Fruit fly (Drosophila melanogaster): ENCODE results near the gene Snx3.
A peak's percentile ranks its signal among the peaks of the same experiment; 100 is the strongest.

DNA sequence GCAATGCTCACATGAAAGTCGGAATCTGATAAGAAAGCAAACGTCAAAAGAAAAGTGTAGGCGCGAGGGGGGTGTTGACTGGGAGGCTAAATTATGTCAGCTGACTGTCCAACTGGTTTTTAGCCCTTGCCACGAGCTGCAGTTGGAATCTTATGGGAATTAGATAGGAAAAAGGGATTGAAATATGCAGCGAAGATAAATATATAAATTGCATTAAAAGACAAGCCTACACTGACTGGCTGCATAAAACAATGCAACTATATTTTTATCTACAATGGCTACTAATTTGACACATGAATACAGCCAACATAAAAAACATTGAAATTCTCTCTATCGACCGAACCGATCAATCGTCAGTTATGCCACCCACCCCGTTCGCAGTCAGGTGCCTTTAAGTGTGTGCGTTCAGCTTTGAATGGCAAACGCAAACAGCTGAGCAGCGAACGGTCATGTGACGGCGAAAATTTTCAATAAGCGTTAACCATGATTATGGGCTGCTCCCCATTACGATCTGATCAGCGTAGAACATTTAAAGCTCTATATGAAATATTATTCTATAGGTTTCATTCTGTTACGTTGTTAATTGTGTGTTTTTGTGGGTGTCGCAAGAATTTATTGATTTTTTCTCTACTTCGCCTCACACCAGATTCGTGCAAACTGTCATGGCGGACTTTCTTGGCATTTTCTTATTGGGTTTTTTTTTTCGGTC is 1.0 kb upstream of the Snx3 start:
- TF ChIP-seq Hr96 (GFP tag; optimal IDR thresholded peaks at IDR 0.05) = peak; percentile 2
- peak; percentile 32 for TF ChIP-seq toe (GFP tag; optimal IDR thresholded peaks at IDR 0.05)
- no peak for TF ChIP-seq CG14711 (tag; optimal IDR thresholded peaks at IDR 0.05)
- no peak for TF ChIP-seq CG7045 (GFP tag; optimal IDR thresholded peaks at IDR 0.05)
- no peak for TF ChIP-seq ovo (GFP tag; optimal IDR thresholded peaks at IDR 0.05)
- peak; percentile 3 for TF ChIP-seq CG12768 (GFP tag; optimal IDR thresholded peaks at IDR 0.05)
- TF ChIP-seq CG33017 (tag; optimal IDR thresholded peaks at IDR 0.05) = no peak
- no peak for TF ChIP-seq CG5204 (GFP tag; optimal IDR thresholded peaks at IDR 0.05)
- TF ChIP-seq pad (GFP tag; optimal IDR thresholded peaks at IDR 0.05) = no peak
